Fruit fly (Drosophila melanogaster): ENCODE results near the gene ac.

- no peak for TF ChIP-seq Pif1B (GFP tag; optimal IDR thresholded peaks at IDR 0.05)
- TF ChIP-seq Pif1A (GFP tag; optimal IDR thresholded peaks at IDR 0.05) = no peak
- no peak for TF ChIP-seq CG12605 (GFP tag; IDR thresholded peaks at IDR 0.05)
- TF ChIP-seq CG8301 (tag; optimal IDR thresholded peaks at IDR 0.05) = no peak
- TF ChIP-seq CG8159 (tag; optimal IDR thresholded peaks at IDR 0.05) = no peak
- no peak for TF ChIP-seq CG13204 (GFP tag; optimal IDR thresholded peaks at IDR 0.05)
- TF ChIP-seq EcR (GFP tag; optimal IDR thresholded peaks at IDR 0.05) = no peak
- TF ChIP-seq CG10348 (GFP tag; IDR thresholded peaks at IDR 0.05) = no peak
- TF ChIP-seq CG17806 (tag; optimal IDR thresholded peaks at IDR 0.05) = no peak
- TF ChIP-seq CG32121 (GFP tag; IDR thresholded peaks at IDR 0.05) = no peak
- no peak for TF ChIP-seq CG15710 (tag; optimal IDR thresholded peaks at IDR 0.05)
- no peak for TF ChIP-seq CG34367 (tag; optimal IDR thresholded peaks at IDR 0.05)
- no peak for TF ChIP-seq gl (tag; optimal IDR thresholded peaks at IDR 0.05)
Measured at dm6 chrX:352767-353166, 17.1 kb upstream of the ac start, which contains the start of gene CG43182.
